Fruit fly (Drosophila melanogaster): ENCODE data around the gene CG5039.
A peak's percentile ranks its signal among the peaks of the same experiment; 100 is the strongest.

CG5039 gene

dm6 chr3R:25652066-25652720, 26.3 kb upstream of the CG5039 start (continued):
- TF ChIP-seq CG11696 (GFP tag; IDR thresholded peaks at IDR 0.05) (no peak), inv (GFP tag; IDR thresholded peaks at IDR 0.05; ENCODE audit: partially characterized antibody) (no peak), tll (GFP tag; optimal IDR thresholded peaks at IDR 0.05) (no peak), nau (GFP tag; optimal IDR thresholded peaks at IDR 0.05) (no peak), CG3163 (GFP tag; optimal IDR thresholded peaks at IDR 0.05) (peak; percentile 5), sob (GFP tag; IDR thresholded peaks at IDR 0.05) (0 out of 2 replicates have a peak, but pooled peaks have one; percentile 23), vnd (GFP tag; IDR thresholded peaks at IDR 0.05; ENCODE audit: partially characterized antibody) (no peak), ttk (GFP tag; IDR thresholded peaks at IDR 0.05) (no peak), Xrp1 (GFP tag; IDR thresholded peaks at IDR 0.05) (no peak), ind (GFP tag; optimal IDR thresholded peaks at IDR 0.05) (no peak), ato (GFP tag; IDR thresholded peaks at IDR 0.05; ENCODE audit: partially characterized antibody) (peak; percentile 33; the same call in 1 of the 2 replicates), chm (GFP tag; IDR thresholded peaks at IDR 0.05) (no peak), CG12391 (tag; optimal IDR thresholded peaks at IDR 0.05) (no peak), NFAT (GFP tag; IDR thresholded peaks at IDR 0.05) (0 out of 2 replicates have a peak, but pooled peaks have one; percentile 5), Eip74EF (GFP tag; optimal IDR thresholded peaks at IDR 0.05) (no peak), bcd (GFP tag; optimal IDR thresholded peaks at IDR 0.05) (peak; percentile 49), E2f2 (GFP tag; IDR thresholded peaks at IDR 0.05) (peak; percentile 36; the same call in 1 of the 2 replicates), ham (GFP tag; IDR thresholded peaks at IDR 0.05) (no peak), CG10267 (tag; optimal IDR thresholded peaks at IDR 0.05) (no peak), CG8089 (GFP tag; optimal IDR thresholded peaks at IDR 0.05) (no peak), gsb (GFP tag; IDR thresholded peaks at IDR 0.05) (no peak), CG7987 (GFP tag; optimal IDR thresholded peaks at IDR 0.05) (peak; percentile 15), Dek (tag; optimal IDR thresholded peaks at IDR 0.05) (peak; percentile 5), Sox102F (GFP tag; optimal IDR thresholded peaks at IDR 0.05) (no peak), CG1647 (GFP tag; optimal IDR thresholded peaks at IDR 0.05) (no peak), her (GFP tag; optimal IDR thresholded peaks at IDR 0.05) (peak; percentile 69), CG4360 (GFP tag; IDR thresholded peaks at IDR 0.05) (no peak), ara (GFP tag; IDR thresholded peaks at IDR 0.05) (no peak), sens-2 (GFP tag; IDR thresholded peaks at IDR 0.05) (no peak), ATbp (GFP tag; optimal IDR thresholded peaks at IDR 0.05) (no peak), sisA (GFP tag; IDR thresholded peaks at IDR 0.05) (no peak), exex (tag; optimal IDR thresholded peaks at IDR 0.05) (peak; percentile 87), CG34422 (GFP tag; IDR thresholded peaks at IDR 0.05) (no peak), CG11398 (GFP tag; optimal IDR thresholded peaks at IDR 0.05) (no peak), Ets97D (GFP tag; optimal IDR thresholded peaks at IDR 0.05) (no peak), NfI (GFP tag; optimal IDR thresholded peaks at IDR 0.05) (peak; percentile 6), MBD-R2 (GFP tag; IDR thresholded peaks at IDR 0.05) (peak; percentile 69), crp (GFP tag; optimal IDR thresholded peaks at IDR 0.05) (no peak), CG6683 (GFP tag; optimal IDR thresholded peaks at IDR 0.05) (no peak), Hr51 (GFP tag; optimal IDR thresholded peaks at IDR 0.05) (no peak), CG10274 (GFP tag; optimal IDR thresholded peaks at IDR 0.05) (no peak), nerfin-1 (tag; optimal IDR thresholded peaks at IDR 0.05) (no peak), CG11504 (tag; optimal IDR thresholded peaks at IDR 0.05) (no peak), CG8359 (GFP tag; optimal IDR thresholded peaks at IDR 0.05; ENCODE audit: borderline replicate concordance) (no peak), Antp (GFP tag; optimal IDR thresholded peaks at IDR 0.05) (no peak), pb (GFP tag; optimal IDR thresholded peaks at IDR 0.05) (peak; percentile 5), Dbx (GFP tag; IDR thresholded peaks at IDR 0.05) (no peak), Hr78 (GFP tag; optimal IDR thresholded peaks at IDR 0.05) (peak in 1 of 2 experiments; percentile 99)

Data from whole organism, embryonic.